Fruit fly (Drosophila melanogaster) whole organism, wandering third instar larva: Measurements from ENCODE around the gene Ttc1.

ENCODE experiments used
- CrebA ChIP-seq: fragments of 200-800 bp; sonication (Bioruptor generic); optimal IDR thresholded peaks from 2 replicates; lab custom pipeline; 2016; ENCODE audit warnings: missing biosample characterization, mild to moderate bottlenecking, missing genetic modification characterization, borderline replicate concordance
- Jra ChIP-seq: sonication (Bioruptor generic); optimal IDR thresholded peaks from 2 replicates; lab custom pipeline; 2016; ENCODE audit warnings: missing biosample characterization, missing genetic modification characterization
- br ChIP-seq: fragments of 200-800 bp; sonication (Bioruptor generic); optimal IDR thresholded peaks from 2 replicates; lab custom pipeline; 2016; ENCODE audit warnings: missing biosample characterization, missing genetic modification characterization
- brk ChIP-seq: fragments of 200-800 bp; sonication (Bioruptor generic); optimal IDR thresholded peaks from 2 replicates; lab custom pipeline; 2016; ENCODE audit warnings: missing biosample characterization, mild to moderate bottlenecking, missing genetic modification characterization
- fru ChIP-seq: fragments of 200-800 bp; sonication (Bioruptor generic); optimal IDR thresholded peaks from 3 replicates; lab custom pipeline; 2016; ENCODE audit warnings: missing biosample characterization, mild to moderate bottlenecking, missing genetic modification characterization
- psq ChIP-seq: fragments of 200-800 bp; sonication (Bioruptor generic); optimal IDR thresholded peaks from 3 replicates; lab custom pipeline; 2017; ENCODE audit warnings: missing biosample characterization, mild to moderate bottlenecking, missing genetic modification characterization, moderate library complexity
- usp ChIP-seq: fragments of >200 bp; optimal IDR thresholded peaks from 2 replicates; lab custom pipeline; 2017; ENCODE audit warnings: missing biosample characterization, missing genetic modification characterization

DNA sequence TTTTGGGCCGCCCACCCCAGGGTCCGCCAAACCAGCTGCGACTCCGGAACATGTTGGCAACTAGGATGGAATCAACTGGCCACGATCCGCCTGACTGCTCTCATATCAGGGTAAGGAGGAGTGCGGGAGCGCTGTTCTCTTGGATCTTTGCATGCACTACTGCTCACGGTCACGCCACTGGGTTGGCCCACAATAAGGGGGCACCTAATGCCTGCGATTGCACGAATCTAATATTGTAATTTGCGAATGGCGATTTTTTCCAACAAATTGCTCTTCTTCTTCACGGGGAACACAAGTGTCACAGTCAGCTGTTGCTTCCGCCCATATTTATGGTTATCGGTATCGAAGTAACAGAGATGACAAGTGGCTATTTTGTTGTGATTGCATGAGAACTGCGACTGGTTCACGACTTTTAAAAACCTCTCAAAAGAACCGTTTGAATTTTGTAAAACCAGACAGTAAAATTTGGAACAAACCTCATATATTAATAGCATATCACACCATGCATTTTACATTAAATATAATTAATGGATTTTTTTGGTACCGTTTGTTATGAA, 1.4 kb downstream of the Ttc1 start, which contains the start of gene ema:
- TF ChIP-seq brk (GFP tag; lab: Kevin White, UChicago) (no peak), br (GFP tag; lab: Kevin White, UChicago) (no peak), usp (GFP tag; lab: Kevin White, UChicago) (no peak), fru (GFP tag; lab: Kevin White, UChicago) (no peak), Jra (no peak), psq (GFP tag; lab: Kevin White, UChicago) (no peak), CrebA (no peak)
